Worm (Caenorhabditis elegans) whole organism, young adult: ENCODE measurements around the gene gtf-2E1.
A peak's percentile ranks its signal among the peaks of the same experiment; 100 is the strongest.
"Not testable (repeated sequence)": the region's sequence is repeated elsewhere in the genome, so short reads cannot be mapped to it uniquely, and the experiment has no call there.

Source experiments
- C17E4.6 ChIP-seq: fragments of 200-800 bp; sonication (Bioruptor generic); IDR thresholded peaks from 2 replicates; pipeline ENCODE4 v1.3.6; 2022; ENCODE audit warnings: missing genetic modification reagents, missing genetic modification characterization, missing compliant biosample characterization
- D2030.7 ChIP-seq: fragments of 200-800 bp; sonication (Bioruptor generic); IDR thresholded peaks from 2 replicates; pipeline ENCODE4 v1.3.6; 2022; ENCODE audit warnings: missing genetic modification reagents, missing genetic modification characterization, missing compliant biosample characterization
- F39B2.1 ChIP-seq: fragments of 200-800 bp; sonication (Bioruptor generic); IDR thresholded peaks from 2 replicates; pipeline ENCODE4 v1.3.6; 2022; ENCODE audit warnings: missing genetic modification reagents, missing genetic modification characterization, missing compliant biosample characterization
- F49E8.2 ChIP-seq: sonication (generic microtip); optimal IDR thresholded peaks from 3 replicates; lab custom pipeline; 2017; ENCODE audit warnings: missing genetic modification characterization, mild to moderate bottlenecking, missing compliant biosample characterization, antibody characterized with exemption, moderate library complexity; ENCODE audit not compliant: insufficient read depth
- F52B5.7 ChIP-seq: sonication (generic microtip); optimal IDR thresholded peaks from 2 replicates; lab custom pipeline; 2016; ENCODE audit warnings: mild to moderate bottlenecking, missing genetic modification characterization, missing compliant biosample characterization
- T07F8.4 ChIP-seq: sonication (generic microtip); optimal IDR thresholded peaks from 2 replicates; lab custom pipeline; 2016; ENCODE audit warnings: mild to moderate bottlenecking, missing genetic modification characterization, moderate library complexity, missing compliant biosample characterization
- T26A5.8 ChIP-seq: sonication (generic microtip); optimal IDR thresholded peaks from 2 replicates; lab custom pipeline; 2016; ENCODE audit warnings: missing genetic modification characterization, missing compliant biosample characterization
- atf-7 ChIP-seq: sonication (generic microtip); optimal IDR thresholded peaks from 2 replicates; lab custom pipeline; 2017; ENCODE audit warnings: mild to moderate bottlenecking, missing genetic modification characterization, missing compliant biosample characterization
- athp-1 ChIP-seq: sonication (generic microtip); optimal IDR thresholded peaks from 2 replicates; lab custom pipeline; 2017; ENCODE audit warnings: mild to moderate bottlenecking, missing genetic modification characterization, missing compliant biosample characterization
- attf-3 ChIP-seq: fragments of 200-800 bp; sonication (Bioruptor generic); conservative IDR thresholded peaks from 2 replicates; pipeline ENCODE4 v1.3.6; 2022; ENCODE audit warnings: missing genetic modification reagents, missing genetic modification characterization, missing compliant biosample characterization
- attf-6 ChIP-seq: fragments of 200-800 bp; sonication (Bioruptor generic); IDR thresholded peaks from 2 replicates; pipeline ENCODE4 v1.3.6; 2022; ENCODE audit warnings: missing genetic modification reagents, missing genetic modification characterization, missing compliant biosample characterization
- cebp-1 ChIP-seq, 2 experiments: fragments of 200-800 bp in 1 of 2; sonication (Bioruptor generic) in 1 of 2; sonication (generic microtip) in 1 of 2; IDR thresholded peaks in 1 of 2; optimal IDR thresholded peaks in 1 of 2; 2 replicates each; pipeline versions ENCODE4 v1.3.6 to Lab custom; 2017 to 2022; ENCODE audit warnings: missing compliant biosample characterization in 2 of 2, missing genetic modification characterization in 2 of 2, mild to moderate bottlenecking in 1 of 2, missing genetic modification reagents in 1 of 2, moderate library complexity in 1 of 2
- cebp-2 ChIP-seq: fragments of 200-800 bp; sonication (Bioruptor generic); IDR thresholded peaks from 2 replicates; pipeline ENCODE4 v1.3.6; 2022; ENCODE audit warnings: missing genetic modification characterization, missing compliant biosample characterization
- ceh-27 ChIP-seq: fragments of 200-800 bp; sonication (Bioruptor generic); optimal IDR thresholded peaks from 2 replicates; lab custom pipeline; 2018; ENCODE audit warnings: mild to moderate bottlenecking, missing genetic modification characterization, moderate library complexity, missing compliant biosample characterization
- chd-7 ChIP-seq: sonication (generic microtip); optimal IDR thresholded peaks from 2 replicates; lab custom pipeline; 2016; ENCODE audit warnings: mild to moderate bottlenecking, missing genetic modification characterization, moderate library complexity, missing compliant biosample characterization
- dox-1 ChIP-seq: fragments of 200-800 bp; sonication (Bioruptor generic); IDR thresholded peaks from 2 replicates; pipeline ENCODE4 v1.3.6; 2022; ENCODE audit warnings: missing genetic modification reagents, missing genetic modification characterization, missing compliant biosample characterization
- dpff-1 ChIP-seq: sonication (generic microtip); optimal IDR thresholded peaks from 2 replicates; lab custom pipeline; 2017; ENCODE audit warnings: mild to moderate bottlenecking, missing genetic modification characterization, missing compliant biosample characterization
- dpl-1 ChIP-seq: fragments of 150-350 bp; optimal IDR thresholded peaks from 2 replicates; lab custom pipeline; 2014; ENCODE audit warnings: missing biosample characterization, missing genetic modification reagents, missing genetic modification characterization
- egl-18 ChIP-seq: fragments of 200-800 bp; sonication (Bioruptor generic); IDR thresholded peaks from 2 replicates; pipeline ENCODE4 v1.3.6; 2022; ENCODE audit warnings: missing genetic modification reagents, missing genetic modification characterization, missing compliant biosample characterization
- hmg-1.2 ChIP-seq: fragments of 200-800 bp; sonication (Bioruptor generic); IDR thresholded peaks from 2 replicates; pipeline ENCODE4 v1.3.6; 2022; ENCODE audit warnings: missing genetic modification reagents, missing genetic modification characterization, missing compliant biosample characterization
- hrde-1 ChIP-seq: sonication (generic microtip); optimal IDR thresholded peaks from 2 replicates; lab custom pipeline; 2016; ENCODE audit warnings: missing genetic modification characterization, mild to moderate bottlenecking, missing compliant biosample characterization, moderate library complexity, missing genotype, missing genetic modification reagents, borderline replicate concordance
- hsf-1 ChIP-seq: fragments of 200-800 bp; sonication (Bioruptor generic); IDR thresholded peaks from 2 replicates; pipeline ENCODE4 v1.3.6; 2022; ENCODE audit warnings: missing genetic modification reagents, missing genetic modification characterization, missing compliant biosample characterization
- let-607 ChIP-seq, 2 experiments: fragments of 200-800 bp in 1 of 2; sonication (Bioruptor generic) in 1 of 2; sonication (generic microtip) in 1 of 2; optimal IDR thresholded peaks; 2 replicates each; lab custom pipeline; 2016 to 2018; ENCODE audit warnings: mild to moderate bottlenecking in 2 of 2, missing compliant biosample characterization in 2 of 2, missing genetic modification characterization in 2 of 2, moderate library complexity in 2 of 2, missing genotype in 1 of 2
- lin-40 ChIP-seq: sonication (generic microtip); optimal IDR thresholded peaks from 2 replicates; lab custom pipeline; 2016; ENCODE audit warnings: missing genetic modification characterization, mild to moderate bottlenecking, missing compliant biosample characterization, missing genotype, missing genetic modification reagents
- lin-54 ChIP-seq: fragments of 200-800 bp; sonication (Bioruptor generic); optimal IDR thresholded peaks from 2 replicates; lab custom pipeline; 2018; ENCODE audit warnings: mild to moderate bottlenecking, missing genetic modification characterization, missing compliant biosample characterization
- lir-1 ChIP-seq: fragments of 200-800 bp; sonication (Bioruptor generic); conservative IDR thresholded peaks from 2 replicates; pipeline ENCODE4 v1.3.6; 2022; ENCODE audit warnings: missing genetic modification reagents, missing genetic modification characterization, missing compliant biosample characterization
- lsy-27 ChIP-seq: sonication (generic microtip); optimal IDR thresholded peaks from 2 replicates; lab custom pipeline; 2017; ENCODE audit warnings: missing genetic modification characterization, mild to moderate bottlenecking, missing compliant biosample characterization, antibody characterized with exemption, missing genotype, borderline replicate concordance; ENCODE audit not compliant: insufficient read depth
- madf-3 ChIP-seq: fragments of 200-800 bp; sonication (Bioruptor generic); IDR thresholded peaks from 2 replicates; pipeline ENCODE4 v1.3.6; 2022; ENCODE audit warnings: missing genetic modification reagents, missing genetic modification characterization, missing compliant biosample characterization
- madf-6 ChIP-seq: fragments of 200-800 bp; sonication (Bioruptor generic); IDR thresholded peaks from 2 replicates; pipeline ENCODE4 v1.3.6; 2022; ENCODE audit warnings: missing genetic modification reagents, missing genetic modification characterization, missing compliant biosample characterization
- mes-4 ChIP-seq: sonication (generic microtip); optimal IDR thresholded peaks from 2 replicates; lab custom pipeline; 2016; ENCODE audit warnings: missing genotype, missing genetic modification characterization, missing compliant biosample characterization
- mxl-1 ChIP-seq: sonication (generic microtip); optimal IDR thresholded peaks from 2 replicates; lab custom pipeline; 2016; ENCODE audit warnings: missing genetic modification characterization, missing compliant biosample characterization
- nhr-90 ChIP-seq: sonication (generic microtip); optimal IDR thresholded peaks from 2 replicates; lab custom pipeline; 2016; ENCODE audit warnings: missing genotype, mild to moderate bottlenecking, missing genetic modification characterization, missing compliant biosample characterization
- rec-8 ChIP-seq, 2 experiments: sonication (generic microtip); optimal IDR thresholded peaks; 2 replicates each; lab custom pipeline; 2016; ENCODE audit warnings: mild to moderate bottlenecking in 2 of 2, missing genetic modification characterization in 2 of 2, missing genetic modification reagents in 2 of 2, missing genotype in 2 of 2, missing biosample characterization in 1 of 2, missing compliant biosample characterization in 1 of 2, moderate library complexity in 1 of 2
- snpc-1.1 ChIP-seq: sonication (generic microtip); optimal IDR thresholded peaks from 2 replicates; lab custom pipeline; 2017; ENCODE audit warnings: missing genetic modification characterization, mild to moderate bottlenecking, missing compliant biosample characterization, antibody characterized with exemption, moderate library complexity, missing genotype, missing genetic modification reagents; ENCODE audit not compliant: insufficient read depth
- snpc-4 ChIP-seq, 5 experiments: fragments of 150-350 bp in 1 of 5; sonication (generic microtip) in 4 of 5; optimal IDR thresholded peaks; 2 replicates each; lab custom pipeline; 2014 to 2018; ENCODE audit warnings: missing genetic modification characterization in 5 of 5, missing biosample characterization in 3 of 5, antibody characterized with exemption in 2 of 5, mild to moderate bottlenecking in 2 of 5, missing compliant biosample characterization in 2 of 5, missing genotype in 2 of 5, moderate library complexity in 2 of 5, missing genetic modification reagents in 1 of 5
- ztf-25 ChIP-seq: fragments of 200-800 bp; sonication (Bioruptor generic); IDR thresholded peaks from 2 replicates; pipeline ENCODE4 v1.3.6; 2022; ENCODE audit warnings: missing genetic modification reagents, missing genetic modification characterization, missing compliant biosample characterization
- ztf-28 ChIP-seq: fragments of 200-800 bp; sonication (Bioruptor generic); IDR thresholded peaks from 2 replicates; pipeline ENCODE4 v1.3.6; 2022; ENCODE audit warnings: missing genetic modification reagents, missing genetic modification characterization, missing compliant biosample characterization
- ztf-6 ChIP-seq: fragments of 200-800 bp; sonication (Bioruptor generic); IDR thresholded peaks from 2 replicates; pipeline ENCODE4 v1.3.6; 2022; ENCODE audit warnings: missing genetic modification reagents, missing genetic modification characterization, missing compliant biosample characterization

gtf-2E1 gene

ce11 chrIV:17281060-17282021 lies 26.2 kb downstream of the gtf-2E1 start (continued):
- TF ChIP-seq T26A5.8 (peak; percentile 96), C17E4.6 (peak; percentile 33; the same call in 1 of the 2 replicates), rec-8 (tag; optimal IDR thresholded peaks at IDR 0.05; lab: Kevin White, UChicago) (no peak), ceh-27 (GFP tag; lab: Kevin White, UChicago) (peak; percentile 62), F49E8.2 (tag; lab: Kevin White, UChicago) (peak; percentile 98), T07F8.4 (peak; percentile 71), madf-6 (peak; percentile 76), mxl-1 (tag; lab: Kevin White, UChicago) (no peak), ztf-28 (GFP tag; lab: Robert Waterston, UW) (no peak), cebp-2 (GFP tag; lab: Robert Waterston, UW) (no peak), dpff-1 (tag; lab: Kevin White, UChicago) (peak; percentile 67), lsy-27 (tag; lab: Kevin White, UChicago) (no peak), dpl-1 (GFP tag; lab: Kevin White, UChicago) (no peak), let-607 (tag; optimal IDR thresholded peaks at IDR 0.05; lab: Kevin White, UChicago) (peak; percentile 29 to 46), lir-1 (GFP tag; lab: Robert Waterston, UW) (no peak; the same call in 1 of the 2 replicates), chd-7 (tag; lab: Kevin White, UChicago) (peak; percentile 64)

- TF ChIP-seq hrde-1 (no peak), dox-1 (no peak), atf-7 (no peak)
These were observed 29.0 kb downstream of the gtf-2E1 start, which contains the start of gene nra-1 for ce11 chrIV:17284099-17284498. Gene nra-1, minus strand, starts transcription at chrIV:17284199.

ce11 chrIV:17284511-17285089 lies 29.5 kb downstream of the gtf-2E1 start:
- TF ChIP-seq athp-1: peak; percentile 3
- TF ChIP-seq snpc-4 (GFP tag; optimal IDR thresholded peaks at IDR 0.05; lab: Kevin White, UChicago): not testable (repeated sequence)
- peak in 1 of 4 experiments; percentile 59 for TF ChIP-seq snpc-4 (tag; optimal IDR thresholded peaks at IDR 0.05; lab: Kevin White, UChicago)
- peak; percentile 57 for TF ChIP-seq dox-1
- peak; percentile 86 for TF ChIP-seq D2030.7
- TF ChIP-seq attf-3: peak; percentile 62
- TF ChIP-seq hmg-1.2: peak; percentile 18; the same call in 1 of the 2 replicates
- TF ChIP-seq hsf-1 (GFP tag; lab: Robert Waterston, UW): peak; percentile 82
- peak; percentile 66 for TF ChIP-seq madf-6
- TF ChIP-seq, all 124 proteins: peak for 8; not testable (repeated sequence) for 116

- TF ChIP-seq ztf-25 (GFP tag; lab: Robert Waterston, UW) (no peak), attf-6 (GFP tag; lab: Robert Waterston, UW) (0 out of 2 replicates have a peak, but pooled peaks have one; percentile 54), F39B2.1 (GFP tag; lab: Robert Waterston, UW) (no peak), lin-40 (tag; lab: Kevin White, UChicago) (peak; percentile 33), hsf-1 (GFP tag; lab: Robert Waterston, UW) (peak; percentile 50; the same call in 1 of the 2 replicates), cebp-1 (GFP tag; IDR thresholded peaks at IDR 0.05; lab: Robert Waterston, UW) (no peak), cebp-1 (tag; optimal IDR thresholded peaks at IDR 0.05; lab: Kevin White, UChicago) (peak; percentile 84), lir-1 (GFP tag; lab: Robert Waterston, UW) (no peak), ztf-6 (GFP tag; lab: Robert Waterston, UW) (no peak), egl-18 (no peak), dpl-1 (GFP tag; lab: Kevin White, UChicago) (no peak), lin-54 (no peak), C17E4.6 (no peak), ztf-28 (GFP tag; lab: Robert Waterston, UW) (no peak), nhr-90 (tag; lab: Kevin White, UChicago) (no peak), F52B5.7 (no peak), mes-4 (tag; lab: Kevin White, UChicago) (no peak), snpc-4 (GFP tag; optimal IDR thresholded peaks at IDR 0.05; lab: Kevin White, UChicago) (no peak), snpc-4 (tag; optimal IDR thresholded peaks at IDR 0.05; lab: Kevin White, UChicago) (peak in 1 of 4 experiments; percentile 31), madf-3 (no peak), snpc-1.1 (tag; lab: Kevin White, UChicago) (no peak)
These were observed 30.2 kb downstream of the gtf-2E1 start for ce11 chrIV:17285263-17285662.
